Worm (Caenorhabditis elegans) whole organism, L1 larva: ENCODE results near the gene F59B2.9.

ENCODE experiments used
- Y116A8C.19 ChIP-seq: sonication (generic microtip); optimal IDR thresholded peaks from 2 replicates; lab custom pipeline; 2016; ENCODE audit warnings: missing compliant biosample characterization, missing genetic modification characterization, borderline replicate concordance
- fkh-10 ChIP-seq: sonication (generic microtip); optimal IDR thresholded peaks from 2 replicates; lab custom pipeline; 2017; ENCODE audit warnings: missing biosample characterization, missing genetic modification reagents, missing genetic modification characterization
- fkh-8 ChIP-seq: sonication (generic microtip); optimal IDR thresholded peaks from 2 replicates; lab custom pipeline; 2016; ENCODE audit warnings: mild to moderate bottlenecking, missing genetic modification characterization, missing compliant biosample characterization
- fos-1 ChIP-seq: fragments of 150-350 bp; optimal IDR thresholded peaks from 2 replicates; lab custom pipeline; 2014; ENCODE audit warnings: missing biosample characterization, missing genetic modification characterization
- hpl-2 ChIP-seq: fragments of 150-350 bp; optimal IDR thresholded peaks from 2 replicates; lab custom pipeline; 2014; ENCODE audit warnings: missing biosample characterization, missing genetic modification reagents, missing genetic modification characterization
- lsy-2 ChIP-seq, 2 experiments: fragments of 150-350 bp; optimal IDR thresholded peaks; 2 replicates each; lab custom pipeline; 2014; ENCODE audit warnings: missing biosample characterization in 2 of 2, missing genetic modification characterization in 2 of 2
- mep-1 ChIP-seq: fragments of 150-350 bp; optimal IDR thresholded peaks from 2 replicates; lab custom pipeline; 2014; ENCODE audit warnings: missing biosample characterization, missing genetic modification characterization
- nhr-237 ChIP-seq: fragments of 150-350 bp; optimal IDR thresholded peaks from 2 replicates; lab custom pipeline; 2014; ENCODE audit warnings: missing biosample characterization, missing genetic modification characterization
- nhr-28 ChIP-seq: fragments of 150-350 bp; optimal IDR thresholded peaks from 2 replicates; lab custom pipeline; 2014; ENCODE audit warnings: missing biosample characterization, missing genetic modification characterization
- pqm-1 ChIP-seq: sonication (generic microtip); optimal IDR thresholded peaks from 3 replicates; lab custom pipeline; 2017; ENCODE audit warnings: missing biosample characterization, missing genetic modification characterization
- rnt-1 ChIP-seq: sonication (generic microtip); optimal IDR thresholded peaks from 2 replicates; lab custom pipeline; 2016; ENCODE audit warnings: mild to moderate bottlenecking, missing genetic modification characterization, moderate library complexity, missing compliant biosample characterization
- snpc-4 ChIP-seq: fragments of 150-350 bp; optimal IDR thresholded peaks from 2 replicates; lab custom pipeline; 2014; ENCODE audit warnings: missing biosample characterization, missing genetic modification characterization
- snu-23 ChIP-seq: sonication (generic microtip); optimal IDR thresholded peaks from 2 replicates; lab custom pipeline; 2016; ENCODE audit warnings: missing genetic modification characterization, missing compliant biosample characterization
- zag-1 ChIP-seq: fragments of 150-350 bp; optimal IDR thresholded peaks from 2 replicates; lab custom pipeline; 2014; ENCODE audit warnings: missing biosample characterization, missing genetic modification characterization

ce11 chrIII:8973163-8973562 lies 39.0 kb downstream of the F59B2.9 start:
- TF ChIP-seq fkh-8 = no peak
- TF ChIP-seq pqm-1 = no peak
- no peak for TF ChIP-seq Y116A8C.19
- TF ChIP-seq zag-1 (tag; lab: Kevin White, UChicago) = no peak
- TF ChIP-seq snu-23 (GFP tag; lab: Kevin White, UChicago) = no peak
- TF ChIP-seq nhr-237 (tag; lab: Kevin White, UChicago) = no peak
- no peak for TF ChIP-seq fos-1 (tag; lab: Kevin White, UChicago)
- TF ChIP-seq lsy-2 (tag; optimal IDR thresholded peaks at IDR 0.05; lab: Kevin White, UChicago) = no peak
- TF ChIP-seq rnt-1 (tag; lab: Kevin White, UChicago) = no peak
- no peak for TF ChIP-seq hpl-2 (GFP tag; lab: Kevin White, UChicago)
- no peak for TF ChIP-seq snpc-4 (tag; lab: Kevin White, UChicago)
- no peak for TF ChIP-seq mep-1
- peak; percentile 24 for TF ChIP-seq fkh-10 (GFP tag; lab: Kevin White, UChicago)
- TF ChIP-seq nhr-28 = no peak
